Worm (Caenorhabditis elegans): ENCODE data around the gene acp-5.
A peak's percentile ranks its signal among the peaks of the same experiment; 100 is the strongest.

Gene acp-5

ce11 chrX:5801156-5801592, 28.1 kb upstream of the acp-5 start (continued):
- TF ChIP-seq saeg-2 (GFP tag; IDR thresholded peaks at IDR 0.05), result peak; percentile 87; the same call in 1 of the 2 replicates
- peak; percentile 86 for TF ChIP-seq ceh-20 (GFP tag; IDR thresholded peaks at IDR 0.05)
- no peak for TF ChIP-seq lin-15B (tag; optimal IDR thresholded peaks at IDR 0.05)
- TF ChIP-seq hlh-30 (tag; optimal IDR thresholded peaks at IDR 0.05; ENCODE audit: insufficient read depth), result peak; percentile 81
- peak; percentile 67 for TF ChIP-seq nhr-10 (tag; optimal IDR thresholded peaks at IDR 0.05)
- TF ChIP-seq zfp-3 (GFP tag; conservative IDR thresholded peaks at IDR 0.05), result peak; percentile 88
- peak; percentile 78 for TF ChIP-seq mxl-3 (GFP tag; optimal IDR thresholded peaks at IDR 0.05)
- TF ChIP-seq egl-43 (GFP tag; IDR thresholded peaks at IDR 0.05), result peak; percentile 98
- peak; percentile 67 for TF ChIP-seq ceh-32 (tag; optimal IDR thresholded peaks at IDR 0.05; ENCODE audit: poor library complexity)
- peak; percentile 76; the same call in 1 of the 2 replicates for TF ChIP-seq Y75B8A.6 (GFP tag; IDR thresholded peaks at IDR 0.05)
- peak; percentile 74 to 85 for TF ChIP-seq lsy-2 (tag; optimal IDR thresholded peaks at IDR 0.05)
- TF ChIP-seq pha-4 (GFP tag; IDR thresholded peaks at IDR 0.05), result peak; percentile 94
- TF ChIP-seq pha-4 (tag; optimal IDR thresholded peaks at IDR 0.05), result no peak
- no peak for TF ChIP-seq ztf-11 (tag; optimal IDR thresholded peaks at IDR 0.05)
- TF ChIP-seq F10B5.3 (tag; optimal IDR thresholded peaks at IDR 0.05), result peak; percentile 85
- no peak for TF ChIP-seq cey-2 (tag; optimal IDR thresholded peaks at IDR 0.05; ENCODE audit: borderline replicate concordance, insufficient read depth)
- peak; percentile 37 for TF ChIP-seq attf-4 (tag; optimal IDR thresholded peaks at IDR 0.05)
- TF ChIP-seq zip-11 (GFP tag; IDR thresholded peaks at IDR 0.05), result 0 out of 2 replicates have a peak, but pooled peaks have one; percentile 26

- no peak for TF ChIP-seq aly-2 (tag; optimal IDR thresholded peaks at IDR 0.05)
- TF ChIP-seq fos-1 (tag; optimal IDR thresholded peaks at IDR 0.05), result no peak
- no peak for TF ChIP-seq lir-3 (tag; optimal IDR thresholded peaks at IDR 0.05)
- TF ChIP-seq tra-1 (GFP tag; IDR thresholded peaks at IDR 0.05), result no peak
- no peak for TF ChIP-seq mdt-29 (GFP tag; IDR thresholded peaks at IDR 0.05)
- no peak for TF ChIP-seq lin-29 (GFP tag; IDR thresholded peaks at IDR 0.05)
- TF ChIP-seq F49E8.2 (tag; optimal IDR thresholded peaks at IDR 0.05; ENCODE audit: borderline replicate concordance), result no peak
- TF ChIP-seq F44E2.7 (GFP tag; IDR thresholded peaks at IDR 0.05), result no peak
- TF ChIP-seq nhr-41 (GFP tag; IDR thresholded peaks at IDR 0.05), result no peak
- TF ChIP-seq unc-130 (GFP tag; optimal IDR thresholded peaks at IDR 0.05), result no peak
- no peak for TF ChIP-seq snpc-1.2 (GFP tag; IDR thresholded peaks at IDR 0.05)
- no peak for TF ChIP-seq F37D6.2 (tag; optimal IDR thresholded peaks at IDR 0.05)
- no peak for TF ChIP-seq ceh-28 (tag; optimal IDR thresholded peaks at IDR 0.05)
These were observed 26.7 kb upstream of the acp-5 start for ce11 chrX:5802582-5802981.

- TF ChIP-seq lir-3 (tag; optimal IDR thresholded peaks at IDR 0.05), result no peak
- TF ChIP-seq F44E2.7 (GFP tag; IDR thresholded peaks at IDR 0.05), result no peak
- TF ChIP-seq daf-19 (GFP tag; conservative IDR thresholded peaks at IDR 0.05), result no peak
- TF ChIP-seq Y75B8A.6 (GFP tag; IDR thresholded peaks at IDR 0.05), result no peak
- no peak for TF ChIP-seq lin-29 (GFP tag; IDR thresholded peaks at IDR 0.05)
- TF ChIP-seq mes-2 (tag; optimal IDR thresholded peaks at IDR 0.05; ENCODE audit: poor library complexity, severe bottlenecking), result no peak
- TF ChIP-seq zip-2 (tag; optimal IDR thresholded peaks at IDR 0.05), result no peak
- TF ChIP-seq ceh-62 (tag; optimal IDR thresholded peaks at IDR 0.05), result no peak
- TF ChIP-seq nhr-76 (tag; optimal IDR thresholded peaks at IDR 0.05), result no peak
- peak in 1 of 2 experiments; percentile 96 for TF ChIP-seq unc-62 (GFP tag; optimal IDR thresholded peaks at IDR 0.05 in 1 of 2)
- TF ChIP-seq unc-62 (tag; optimal IDR thresholded peaks at IDR 0.05), result no peak
- TF ChIP-seq nhr-25 (tag; optimal IDR thresholded peaks at IDR 0.05; ENCODE audit: borderline replicate concordance, insufficient read depth), result peak; percentile 81
- no peak for TF ChIP-seq F37D6.2 (tag; optimal IDR thresholded peaks at IDR 0.05)
These were observed 25.7 kb upstream of the acp-5 start for ce11 chrX:5803492-5803891.

Measured in whole organism, L4 larva.